Worm (Caenorhabditis elegans) whole organism, L2 larva: Measurements from ENCODE around the gene zim-3.

ENCODE experiments used
- aly-2 ChIP-seq: fragments of 150-350 bp; optimal IDR thresholded peaks from 2 replicates; lab custom pipeline; 2014; ENCODE audit warnings: missing biosample characterization, missing genetic modification characterization
- ama-1 ChIP-seq: fragments of 150-350 bp; optimal IDR thresholded peaks from 2 replicates; lab custom pipeline; 2018; ENCODE audit warnings: inconsistent platforms
- ztf-11 ChIP-seq: sonication (generic microtip); optimal IDR thresholded peaks from 2 replicates; lab custom pipeline; 2017; ENCODE audit warnings: missing biosample characterization, missing genetic modification characterization

ce11 chrIV:10513266-10513665 lies 45.2 kb upstream of the zim-3 start:
- no peak for TF ChIP-seq ama-1 (lab: Kevin White, UChicago)
- TF ChIP-seq aly-2 (tag; lab: Kevin White, UChicago), result no peak
- no peak for TF ChIP-seq ztf-11 (tag; lab: Kevin White, UChicago)
